Worm (Caenorhabditis elegans): ENCODE results near the gene ife-3.

Gene ife-3

ce11 chrV:11158-11557 lies 3.5 kb upstream of the ife-3 start:
- TF ChIP-seq unc-62 (GFP tag; optimal IDR thresholded peaks at IDR 0.05): no peak

- TF ChIP-seq unc-62 (GFP tag; optimal IDR thresholded peaks at IDR 0.05): no peak
These were observed 1.2 kb upstream of the ife-3 start, which contains the start of gene B0348.10 for ce11 chrV:8716-9246. Gene B0348.10 (minus strand): TSS chrV:8739.

ce11 chrV:6271-6670 lies 1.4 kb downstream of the ife-3 start:
- no peak for TF ChIP-seq unc-62 (GFP tag; optimal IDR thresholded peaks at IDR 0.05)

- TF ChIP-seq unc-62 (GFP tag; optimal IDR thresholded peaks at IDR 0.05): no peak
These were observed 6.3 kb downstream of the ife-3 start, which contains the start of gene idpp-2 for ce11 chrV:1335-1734. Gene idpp-2 (plus strand): TSS chrV:1635.
